Fruit fly (Drosophila melanogaster) whole organism, embryonic: Measurements from ENCODE around the gene Clc.

ENCODE experiments used
- Blimp-1 ChIP-seq: fragments of 200-800 bp; sonication (Bioruptor generic); optimal IDR thresholded peaks from 3 replicates; lab custom pipeline; 2018; ENCODE audit warnings: missing biosample characterization, missing genetic modification characterization, mild to moderate bottlenecking, moderate library complexity, missing genetic modification reagents
- C15 ChIP-seq: fragments of 200-800 bp; sonication (Bioruptor generic); IDR thresholded peaks from 3 replicates; pipeline ENCODE4 v1.3.6; 2022; ENCODE audit warnings: missing biosample characterization, missing genetic modification characterization
- CG11398 ChIP-seq: fragments of 200-800 bp; sonication (Bioruptor generic); optimal IDR thresholded peaks from 2 replicates; lab custom pipeline; 2016; ENCODE audit warnings: missing biosample characterization, missing genetic modification characterization
- CG11695 ChIP-seq: fragments of 200-800 bp; sonication (Bioruptor generic); IDR thresholded peaks from 3 replicates; pipeline ENCODE4 v1.3.6; 2022; ENCODE audit warnings: missing biosample characterization, missing genetic modification characterization
- CG12391 ChIP-seq: fragments of 200-800 bp; sonication (Bioruptor generic); optimal IDR thresholded peaks from 3 replicates; lab custom pipeline; 2018; ENCODE audit warnings: missing biosample characterization, mild to moderate bottlenecking, missing genetic modification characterization, moderate library complexity
- CG12942 ChIP-seq: fragments of 200-800 bp; sonication (Bioruptor generic); optimal IDR thresholded peaks from 3 replicates; lab custom pipeline; 2016; ENCODE audit warnings: missing biosample characterization, missing genetic modification characterization
- CG14014 ChIP-seq: fragments of 200-800 bp; sonication (Bioruptor generic); IDR thresholded peaks from 2 replicates; pipeline ENCODE4 v1.3.6; 2022; ENCODE audit warnings: missing biosample characterization, missing genetic modification characterization
- CG14667 ChIP-seq: fragments of 200-800 bp; sonication (Bioruptor generic); IDR thresholded peaks from 2 replicates; pipeline ENCODE4 v1.3.6; 2022; ENCODE audit warnings: missing biosample characterization, missing genetic modification characterization
- CG14965 ChIP-seq: fragments of 200-800 bp; sonication (Bioruptor generic); optimal IDR thresholded peaks from 2 replicates; lab custom pipeline; 2016; ENCODE audit warnings: missing biosample characterization, missing genetic modification characterization, borderline replicate concordance
- CG1529 ChIP-seq: fragments of 200-800 bp; sonication (Bioruptor generic); optimal IDR thresholded peaks from 3 replicates; lab custom pipeline; 2018; ENCODE audit warnings: missing biosample characterization, missing genetic modification characterization
- CG15479 ChIP-seq: fragments of 200-800 bp; sonication (Bioruptor generic); optimal IDR thresholded peaks from 3 replicates; lab custom pipeline; 2019; ENCODE audit warnings: missing biosample characterization, mild to moderate bottlenecking, missing genetic modification characterization, moderate library complexity
- CG1602 ChIP-seq: fragments of 200-800 bp; sonication (Bioruptor generic); optimal IDR thresholded peaks from 3 replicates; lab custom pipeline; 2016; ENCODE audit warnings: missing biosample characterization, missing genetic modification characterization
- CG17328 ChIP-seq: fragments of 200-800 bp; sonication (Bioruptor generic); IDR thresholded peaks from 2 replicates; pipeline ENCODE4 v1.3.6; 2022; ENCODE audit warnings: missing biosample characterization, missing genetic modification characterization
- CG18476 ChIP-seq: fragments of 200-800 bp; sonication (Bioruptor generic); optimal IDR thresholded peaks from 2 replicates; lab custom pipeline; 2016; ENCODE audit warnings: missing biosample characterization, mild to moderate bottlenecking, missing genetic modification characterization
- CG2199 ChIP-seq: fragments of 200-800 bp; sonication (Bioruptor generic); IDR thresholded peaks from 3 replicates; pipeline ENCODE4 v1.3.6; 2022; ENCODE audit warnings: missing biosample characterization, missing genetic modification characterization
- CG30431 ChIP-seq: fragments of 200-800 bp; sonication (Bioruptor generic); optimal IDR thresholded peaks from 2 replicates; lab custom pipeline; 2017; ENCODE audit warnings: missing biosample characterization, missing genetic modification characterization
- CG3163 ChIP-seq: fragments of 200-800 bp; sonication (Bioruptor generic); optimal IDR thresholded peaks from 3 replicates; lab custom pipeline; 2016; ENCODE audit warnings: missing biosample characterization, missing genetic modification characterization
- CG34376 ChIP-seq: fragments of 200-800 bp; sonication (Bioruptor generic); optimal IDR thresholded peaks from 2 replicates; lab custom pipeline; 2018; ENCODE audit warnings: missing biosample characterization, mild to moderate bottlenecking, missing genetic modification characterization
- CG3847 ChIP-seq: fragments of 200-800 bp; sonication (Bioruptor generic); IDR thresholded peaks from 2 replicates; pipeline ENCODE4 v1.3.6; 2022; ENCODE audit warnings: missing biosample characterization, missing genetic modification characterization
- CG4730 ChIP-seq: fragments of 200-800 bp; sonication (Bioruptor generic); IDR thresholded peaks from 2 replicates; pipeline ENCODE4 v1.3.6; 2022; ENCODE audit warnings: missing biosample characterization, missing genetic modification characterization
- CG7839 ChIP-seq: fragments of 200-800 bp; sonication (Bioruptor generic); optimal IDR thresholded peaks from 3 replicates; lab custom pipeline; 2018; ENCODE audit warnings: missing biosample characterization, mild to moderate bottlenecking, missing genetic modification characterization, moderate library complexity
- CG7928 ChIP-seq: fragments of 200-800 bp; sonication (Bioruptor generic); optimal IDR thresholded peaks from 2 replicates; lab custom pipeline; 2017; ENCODE audit warnings: missing biosample characterization, mild to moderate bottlenecking, missing genetic modification characterization
- CG9437 ChIP-seq: fragments of 200-800 bp; sonication (Bioruptor generic); optimal IDR thresholded peaks from 2 replicates; lab custom pipeline; 2018; ENCODE audit warnings: missing biosample characterization, mild to moderate bottlenecking, missing genetic modification characterization
- CG9609 ChIP-seq: fragments of 200-800 bp; sonication (Bioruptor generic); optimal IDR thresholded peaks from 3 replicates; lab custom pipeline; 2016; ENCODE audit warnings: missing biosample characterization, missing genetic modification characterization
- CG9797 ChIP-seq: fragments of 200-800 bp; sonication (Bioruptor generic); optimal IDR thresholded peaks from 3 replicates; lab custom pipeline; 2018; ENCODE audit warnings: missing biosample characterization, mild to moderate bottlenecking, missing genetic modification characterization
- CTCF ChIP-seq: fragments of 200-800 bp; sonication (Bioruptor generic); optimal IDR thresholded peaks from 2 replicates; lab custom pipeline; 2017; ENCODE audit warnings: missing biosample characterization, mild to moderate bottlenecking, missing genetic modification characterization, moderate library complexity
- Ets97D ChIP-seq: fragments of 200-800 bp; sonication (Bioruptor generic); optimal IDR thresholded peaks from 3 replicates; lab custom pipeline; 2016; ENCODE audit warnings: missing biosample characterization, missing genetic modification characterization
- NK7.1 ChIP-seq: fragments of 200-800 bp; sonication (Bioruptor generic); optimal IDR thresholded peaks from 3 replicates; lab custom pipeline; 2016; ENCODE audit warnings: missing biosample characterization, missing genetic modification characterization
- Nf-YC ChIP-seq: fragments of 200-800 bp; optimal IDR thresholded peaks from 3 replicates; lab custom pipeline; 2019; ENCODE audit warnings: missing biosample characterization, mild to moderate bottlenecking, missing genetic modification characterization, moderate library complexity
- Pdp1 ChIP-seq, 2 experiments: fragments of 200-800 bp; sonication (Bioruptor generic); optimal IDR thresholded peaks; 3 replicates each; lab custom pipeline; 2016; ENCODE audit warnings: missing biosample characterization in 2 of 2, missing genetic modification characterization in 2 of 2, mild to moderate bottlenecking in 1 of 2, moderate library complexity in 1 of 2
- Rx ChIP-seq: fragments of 200-800 bp; sonication (Bioruptor generic); IDR thresholded peaks from 2 replicates; pipeline ENCODE4 v1.3.6; 2022; ENCODE audit warnings: missing biosample characterization, missing genetic modification characterization
- bsh ChIP-seq, 2 experiments: fragments of 200-800 bp; sonication (Bioruptor generic); optimal IDR thresholded peaks; 2 replicates each; lab custom pipeline; 2017 to 2018; ENCODE audit warnings: mild to moderate bottlenecking in 2 of 2, missing biosample characterization in 2 of 2, missing genetic modification characterization in 2 of 2, moderate library complexity in 1 of 2
- croc ChIP-seq: fragments of 200-800 bp; sonication (Bioruptor generic); conservative IDR thresholded peaks from 3 replicates; pipeline ENCODE4 v1.3.6; 2022; ENCODE audit warnings: missing biosample characterization, missing genetic modification characterization
- ems ChIP-seq: fragments of 200-800 bp; sonication (Bioruptor generic); optimal IDR thresholded peaks from 3 replicates; lab custom pipeline; 2016; ENCODE audit warnings: missing biosample characterization, missing genetic modification characterization
- gce ChIP-seq: fragments of 200-800 bp; sonication (Bioruptor generic); IDR thresholded peaks from 3 replicates; pipeline ENCODE4 v1.3.6; 2022; ENCODE audit warnings: missing biosample characterization, missing genetic modification characterization
- h ChIP-seq: fragments of >200 bp; optimal IDR thresholded peaks from 2 replicates; lab custom pipeline; 2017
- hth ChIP-seq: fragments of >200 bp; optimal IDR thresholded peaks from 2 replicates; lab custom pipeline; 2017; ENCODE audit warnings: inconsistent platforms
- insv ChIP-seq, 2 experiments: fragments of 200-800 bp; sonication (Bioruptor generic); optimal IDR thresholded peaks; 3 replicates each; lab custom pipeline; 2016 to 2018; ENCODE audit warnings: missing biosample characterization in 2 of 2, missing genetic modification characterization in 2 of 2
- jigr1 ChIP-seq: fragments of 200-800 bp; sonication (Bioruptor generic); IDR thresholded peaks from 3 replicates; pipeline ENCODE4 v1.3.6; 2022; ENCODE audit warnings: missing biosample characterization, missing genetic modification characterization
- ken ChIP-seq: fragments of 200-800 bp; sonication (Bioruptor generic); IDR thresholded peaks from 3 replicates; pipeline ENCODE4 v1.3.6; 2022; ENCODE audit warnings: missing biosample characterization, missing genetic modification characterization
- kni ChIP-seq: fragments of 200-800 bp; sonication (Bioruptor generic); optimal IDR thresholded peaks from 3 replicates; lab custom pipeline; 2017; ENCODE audit warnings: mild to moderate bottlenecking, missing biosample characterization, missing genetic modification reagents, missing genetic modification characterization
- lilli ChIP-seq: fragments of 200-800 bp; sonication (Bioruptor generic); optimal IDR thresholded peaks from 3 replicates; lab custom pipeline; 2016; ENCODE audit warnings: missing biosample characterization, missing genetic modification characterization
- ro ChIP-seq: fragments of 200-800 bp; sonication (Bioruptor generic); IDR thresholded peaks from 2 replicates; pipeline ENCODE4 v1.3.6; 2022; ENCODE audit warnings: missing biosample characterization, missing genetic modification characterization
- run ChIP-seq: fragments of 200-800 bp; sonication (Bioruptor generic); optimal IDR thresholded peaks from 3 replicates; lab custom pipeline; 2018; ENCODE audit warnings: missing biosample characterization, mild to moderate bottlenecking, missing genetic modification characterization
- sna ChIP-seq: fragments of 200-800 bp; sonication (Bioruptor generic); IDR thresholded peaks from 2 replicates; pipeline ENCODE4 v1.3.6; 2022; ENCODE audit warnings: missing biosample characterization, missing genetic modification characterization; ENCODE audit not compliant: partially characterized antibody
- so ChIP-seq: fragments of 200-800 bp; sonication (Bioruptor generic); IDR thresholded peaks from 3 replicates; pipeline ENCODE4 v1.3.6; 2022; ENCODE audit warnings: missing biosample characterization, missing genetic modification characterization
- stc ChIP-seq: fragments of 200-800 bp; sonication (Bioruptor generic); IDR thresholded peaks from 2 replicates; pipeline ENCODE4 v1.3.6; 2022; ENCODE audit warnings: missing biosample characterization, missing genetic modification characterization
- trem ChIP-seq: fragments of 200-800 bp; optimal IDR thresholded peaks from 3 replicates; lab custom pipeline; 2019; ENCODE audit warnings: missing biosample characterization, mild to moderate bottlenecking, missing genetic modification characterization, moderate library complexity
- yki ChIP-seq: fragments of >200 bp; optimal IDR thresholded peaks from 3 replicates; lab custom pipeline; 2018
- z ChIP-seq: fragments of 200-800 bp; sonication (Bioruptor generic); IDR thresholded peaks from 3 replicates; pipeline ENCODE4 v1.3.6; 2022; ENCODE audit warnings: missing biosample characterization, missing genetic modification characterization

The Clc gene

DNA sequence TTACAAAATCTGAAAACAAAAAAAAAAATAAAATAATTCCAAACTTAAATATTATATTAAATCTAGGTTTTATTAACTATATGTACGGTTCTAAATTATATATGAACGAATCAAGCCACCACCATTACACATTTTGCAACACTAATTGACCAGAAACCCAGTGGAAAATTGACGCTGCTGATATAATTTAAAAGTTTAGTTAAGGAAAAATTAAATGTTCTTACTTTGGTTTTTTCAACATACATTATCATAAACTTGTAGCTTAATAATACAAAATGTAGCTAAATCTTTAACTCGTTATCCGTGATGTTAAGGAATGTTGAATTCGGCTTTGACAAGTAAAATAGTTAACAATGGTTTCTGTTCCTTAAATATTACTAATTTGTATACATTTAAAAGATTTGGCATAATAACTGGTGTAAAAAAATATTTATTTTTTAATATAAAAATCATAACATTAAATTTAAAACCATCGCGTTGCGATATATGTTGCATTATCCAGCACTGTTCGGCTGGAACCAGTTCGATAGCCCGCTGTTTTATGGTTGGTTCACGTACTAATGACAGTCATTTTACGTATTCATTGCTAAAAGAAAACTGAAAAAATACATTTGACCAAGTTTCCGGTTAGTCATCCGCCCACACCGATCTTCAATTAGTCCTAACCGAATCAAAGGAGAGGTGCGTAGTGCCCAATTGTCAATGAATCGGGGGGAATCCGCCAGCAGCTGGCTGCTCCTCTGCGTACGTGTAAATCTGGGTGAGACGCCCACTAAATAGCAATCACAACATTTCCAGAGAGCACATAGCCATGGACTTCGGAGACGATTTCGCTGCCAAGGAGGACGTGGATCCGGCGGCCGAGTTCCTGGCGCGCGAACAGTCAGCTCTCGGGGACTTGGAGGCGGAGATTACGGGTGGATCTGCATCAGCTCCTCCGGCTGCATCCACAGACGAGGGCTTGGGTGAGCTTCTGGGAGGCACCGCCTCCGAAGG is 1.4 kb downstream of the Clc start (continued):
- TF ChIP-seq CG18476 (GFP tag; lab: Kevin White, UChicago) (peak; percentile 18), Blimp-1 (peak; percentile 40), CG2199 (no peak), CG11398 (no peak), CG14014 (GFP tag; lab: Robert Waterston, UW) (peak; percentile 43; the same call in 1 of the 2 replicates), run (tag; lab: Kevin White, UChicago) (no peak), lilli (GFP tag; lab: Kevin White, UChicago) (peak; percentile 52), h (lab: Kevin White, UChicago) (no peak), yki (no peak), Pdp1 (GFP tag; optimal IDR thresholded peaks at IDR 0.05; lab: Kevin White, UChicago) (no peak), CG14965 (GFP tag; lab: Kevin White, UChicago) (no peak), hth (lab: Kevin White, UChicago) (no peak), CG9797 (no peak), trem (tag; lab: Kevin White, UChicago) (peak; percentile 10), C15 (no peak), CG14667 (peak; percentile 62), NK7.1 (GFP tag; lab: Kevin White, UChicago) (no peak), insv (GFP tag; optimal IDR thresholded peaks at IDR 0.05; lab: Kevin White, UChicago) (peak in 1 of 2 experiments; percentile 23), gce (peak; percentile 72), CG9437 (GFP tag; lab: Kevin White, UChicago) (peak; percentile 97), CG7839 (tag; lab: Kevin White, UChicago) (peak; percentile 66), ken (GFP tag; lab: Robert Waterston, UW) (peak; percentile 59; the same call in 2 of the 3 replicates), CG34376 (GFP tag; lab: Kevin White, UChicago) (no peak), CG3163 (GFP tag; lab: Kevin White, UChicago) (no peak), Nf-YC (peak; percentile 58), CG9609 (GFP tag; lab: Kevin White, UChicago) (no peak), CG4730 (GFP tag; lab: Robert Waterston, UW) (peak; percentile 48; the same call in 1 of the 2 replicates), CG12942 (GFP tag; lab: Kevin White, UChicago) (peak; percentile 13), CG1529 (GFP tag; lab: Kevin White, UChicago) (peak; percentile 3), CG30431 (GFP tag; lab: Kevin White, UChicago) (no peak), ro (GFP tag; lab: Robert Waterston, UW) (no peak), Ets97D (peak; percentile 5), croc (no peak), CG12391 (tag; lab: Kevin White, UChicago) (peak; percentile 76), Rx (GFP tag; lab: Robert Waterston, UW) (0 out of 2 replicates have a peak, but pooled peaks have one; percentile 23), bsh (GFP tag; optimal IDR thresholded peaks at IDR 0.05; lab: Kevin White, UChicago) (peak in 1 of 2 experiments; percentile 49), CTCF (GFP tag; lab: Kevin White, UChicago) (no peak), CG17328 (GFP tag; lab: Robert Waterston, UW) (peak; percentile 22; the same call in 1 of the 2 replicates), CG3847 (GFP tag; lab: Robert Waterston, UW) (peak; percentile 66), jigr1 (GFP tag; lab: Robert Waterston, UW) (peak; percentile 51; the same call in 2 of the 3 replicates), CG1602 (GFP tag; lab: Kevin White, UChicago) (peak; percentile 39), CG7928 (peak; percentile 21), kni (GFP tag; lab: Kevin White, UChicago) (no peak), CG15479 (no peak), sna (GFP tag; lab: Robert Waterston, UW) (peak; percentile 13; the same call in 1 of the 2 replicates), ems (GFP tag; lab: Kevin White, UChicago) (peak; percentile 4), so (0 out of 3 replicates have a peak, but pooled peaks have one; percentile 45), stc (GFP tag; lab: Robert Waterston, UW) (peak; percentile 59), z (GFP tag; lab: Robert Waterston, UW) (no peak), CG11695 (peak; percentile 49; the same call in 2 of the 3 replicates)
